Worm (Caenorhabditis elegans): ENCODE data around the gene mrps-5.
A peak's percentile ranks its signal among the peaks of the same experiment; 100 is the strongest.

The mrps-5 gene

DNA sequence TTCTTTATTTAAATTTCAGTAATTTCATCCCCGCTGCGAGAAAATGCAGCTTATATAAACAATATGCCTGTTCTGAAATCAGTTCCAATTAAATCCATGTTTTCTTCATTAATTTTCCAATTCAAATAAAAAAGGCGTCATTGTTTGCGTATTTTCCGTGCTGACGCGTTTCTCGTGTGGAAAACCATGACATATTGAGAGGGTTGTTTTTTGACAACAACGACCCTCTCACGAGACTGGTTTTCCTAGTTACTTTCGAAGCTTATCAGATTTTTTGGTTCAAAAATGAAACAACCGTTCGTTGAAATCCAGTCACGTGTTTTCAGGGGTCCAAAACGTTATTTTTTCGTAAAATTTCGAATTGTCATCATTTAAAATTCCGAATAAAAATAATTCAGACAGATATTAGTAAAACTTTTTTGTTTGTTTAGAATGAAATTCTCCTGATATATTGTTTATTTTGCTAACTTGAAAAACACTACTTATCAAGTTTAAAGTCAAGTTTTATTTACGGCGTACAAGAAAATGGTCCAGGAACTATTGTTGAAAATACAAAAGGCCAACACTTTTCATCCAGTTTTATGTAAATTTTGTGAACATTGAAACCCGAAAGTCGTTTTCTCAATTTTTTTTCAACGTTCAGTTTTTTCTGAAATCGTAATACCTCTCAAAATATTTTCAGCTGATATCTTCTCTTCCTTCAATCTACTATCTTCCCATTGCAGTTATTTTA lies 36.4 kb downstream of the mrps-5 start, which contains the start of gene C14C10.5:
C14C10.5 (plus strand) TSS at position 683 of the 733 bp plus-strand sequence.
- TF ChIP-seq fos-1 (tag; optimal IDR thresholded peaks at IDR 0.05) (no peak), lsy-2 (tag; optimal IDR thresholded peaks at IDR 0.05) (peak in 1 of 2 experiments; percentile 42), skn-1 (tag; optimal IDR thresholded peaks at IDR 0.05) (peak; percentile 65), egl-13 (tag; optimal IDR thresholded peaks at IDR 0.05) (no peak), nhr-12 (tag; optimal IDR thresholded peaks at IDR 0.05) (no peak), mab-9 (GFP tag; IDR thresholded peaks at IDR 0.05) (no peak), dsc-1 (tag; optimal IDR thresholded peaks at IDR 0.05) (peak; percentile 51), snu-23 (GFP tag; optimal IDR thresholded peaks at IDR 0.05) (peak; percentile 9), lin-14 (GFP tag; optimal IDR thresholded peaks at IDR 0.05) (peak; percentile 19), lin-35 (GFP tag; optimal IDR thresholded peaks at IDR 0.05) (peak in 1 of 2 experiments; percentile 19), efl-1 (optimal IDR thresholded peaks at IDR 0.05) (no peak), efl-1 (GFP tag; optimal IDR thresholded peaks at IDR 0.05 in 1 of 2) (peak in 1 of 2 experiments; percentile 62), blmp-1 (tag; optimal IDR thresholded peaks at IDR 0.05) (no peak), nhr-85 (tag) (peak; percentile 37), nhr-47 (tag; optimal IDR thresholded peaks at IDR 0.05) (peak; percentile 10), nhr-76 (tag; optimal IDR thresholded peaks at IDR 0.05) (no peak), nhr-20 (tag; optimal IDR thresholded peaks at IDR 0.05) (peak; percentile 14)

DNA sequence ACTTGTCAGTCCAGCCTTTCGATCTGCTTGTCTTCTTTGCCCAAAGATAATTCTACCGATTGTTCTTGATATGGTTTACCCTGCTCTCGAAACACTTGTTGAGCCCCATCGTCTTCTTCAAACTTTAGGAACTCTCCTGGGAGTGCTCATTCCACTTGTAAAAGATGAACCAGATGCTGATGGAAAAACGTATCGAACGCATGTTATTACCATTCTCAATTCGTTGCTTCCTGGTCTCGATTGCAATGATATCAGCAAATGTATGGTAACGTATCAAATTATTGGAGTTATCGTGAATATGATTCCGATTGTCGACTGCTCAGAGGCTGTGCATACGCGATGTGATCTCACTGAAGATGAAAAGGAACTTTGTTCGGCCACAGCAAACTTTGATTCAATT lies 38.5 kb downstream of the mrps-5 start:
- TF ChIP-seq zag-1 (tag; optimal IDR thresholded peaks at IDR 0.05) (no peak), ets-5 (GFP tag; IDR thresholded peaks at IDR 0.05) (no peak), zip-4 (GFP tag; optimal IDR thresholded peaks at IDR 0.05) (no peak), nhr-47 (tag; optimal IDR thresholded peaks at IDR 0.05) (no peak), lin-35 (GFP tag; optimal IDR thresholded peaks at IDR 0.05) (no peak), fkh-10 (GFP tag; optimal IDR thresholded peaks at IDR 0.05) (no peak), nhr-71 (tag; optimal IDR thresholded peaks at IDR 0.05) (no peak), jun-1 (tag; optimal IDR thresholded peaks at IDR 0.05) (no peak), vab-15 (tag; optimal IDR thresholded peaks at IDR 0.05) (no peak)

DNA sequence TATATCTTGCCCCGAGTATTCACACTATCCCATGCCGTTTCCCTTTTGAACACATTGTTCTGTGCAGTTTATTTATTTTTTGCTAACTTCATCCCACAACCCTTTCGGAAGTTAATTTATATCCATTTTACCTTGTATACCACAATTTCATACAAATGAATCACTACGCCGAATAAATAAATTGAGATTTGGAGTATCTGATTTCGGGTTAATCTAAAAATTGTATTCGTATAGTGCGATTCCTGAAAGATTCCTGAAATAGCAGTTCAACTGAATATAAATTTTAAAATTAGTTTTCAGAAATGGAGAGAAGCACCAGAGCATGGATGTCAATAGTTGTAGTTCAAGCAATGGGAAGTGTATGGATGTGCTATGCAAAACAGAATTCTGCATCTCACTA lies 43.8 kb downstream of the mrps-5 start, which contains the start of gene erg-28:
erg-28 (plus strand) TSS at position 301 of the 400 bp plus-strand sequence.
- no peak for TF ChIP-seq hpl-2 (GFP tag; optimal IDR thresholded peaks at IDR 0.05)
- no peak for TF ChIP-seq ztf-11 (tag; optimal IDR thresholded peaks at IDR 0.05)
- TF ChIP-seq lin-14 (GFP tag; optimal IDR thresholded peaks at IDR 0.05), result no peak
- no peak for TF ChIP-seq sox-4 (tag; optimal IDR thresholded peaks at IDR 0.05)

DNA sequence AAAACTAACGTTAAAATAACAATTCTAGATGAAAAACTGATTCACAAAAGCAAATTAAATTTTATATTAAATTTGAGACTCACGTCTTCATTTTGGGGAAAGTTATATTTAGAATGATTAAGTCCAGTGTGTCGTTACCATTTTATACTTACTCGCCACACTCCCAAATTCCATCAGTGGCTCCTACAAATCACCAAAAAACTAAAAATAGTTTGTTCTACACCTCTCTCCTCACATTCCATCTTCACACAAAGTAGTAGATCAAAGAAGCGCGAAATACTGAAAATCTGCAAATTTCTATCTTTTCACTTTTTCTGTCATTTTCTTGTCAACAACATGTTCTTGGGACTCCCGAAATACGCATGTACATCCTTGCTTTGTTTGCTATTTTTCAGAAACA lies 45.6 kb downstream of the mrps-5 start, which contains the start of gene ZC116.5:
ZC116.5 (minus strand) TSS at position 101 of the 400 bp plus-strand sequence.
- TF ChIP-seq alr-1 (tag; optimal IDR thresholded peaks at IDR 0.05; ENCODE audit: borderline replicate concordance) (no peak), efl-1 (optimal IDR thresholded peaks at IDR 0.05) (no peak), efl-1 (GFP tag; optimal IDR thresholded peaks at IDR 0.05 in 1 of 2) (no peak), C34B4.2 (tag; optimal IDR thresholded peaks at IDR 0.05) (no peak), Y116A8C.19 (tag; optimal IDR thresholded peaks at IDR 0.05; ENCODE audit: borderline replicate concordance) (no peak), elt-2 (tag; optimal IDR thresholded peaks at IDR 0.05) (no peak), ceh-90 (tag; optimal IDR thresholded peaks at IDR 0.05) (no peak), sptf-1 (tag; optimal IDR thresholded peaks at IDR 0.05) (no peak), ceh-8 (GFP tag; optimal IDR thresholded peaks at IDR 0.05) (no peak), unc-62 (GFP tag; optimal IDR thresholded peaks at IDR 0.05) (no peak), aha-1 (tag; optimal IDR thresholded peaks at IDR 0.05) (no peak), sup-37 (GFP tag; optimal IDR thresholded peaks at IDR 0.05) (no peak), nhr-77 (tag; optimal IDR thresholded peaks at IDR 0.05) (no peak), nhr-20 (tag; optimal IDR thresholded peaks at IDR 0.05) (no peak), ceh-82 (tag; optimal IDR thresholded peaks at IDR 0.05) (no peak), lin-14 (GFP tag; optimal IDR thresholded peaks at IDR 0.05) (no peak), lin-35 (GFP tag; optimal IDR thresholded peaks at IDR 0.05) (no peak)

All from whole organism, L1 larva.